Fruit fly (Drosophila melanogaster): ENCODE measurements around the gene kmg.

kmg gene

DNA sequence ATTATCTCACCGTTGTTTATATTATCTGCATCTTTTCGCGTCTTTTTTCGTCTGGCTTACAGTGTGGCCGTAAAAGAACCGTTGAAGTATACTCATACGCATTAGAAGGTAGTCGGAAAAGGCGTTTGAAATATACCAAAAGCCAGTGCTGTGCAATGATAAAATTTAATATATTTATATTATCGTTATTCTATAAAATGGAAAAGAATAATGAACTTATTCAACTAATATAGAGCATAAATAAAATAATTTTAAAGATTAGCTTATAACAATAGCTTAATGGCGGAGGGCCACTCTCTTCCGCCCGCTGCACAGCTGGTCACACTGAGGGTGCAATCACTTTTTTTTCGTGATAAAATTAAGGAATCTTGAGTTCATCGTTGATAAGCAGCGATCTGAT is 31.6 kb downstream of the kmg start, which contains the start of the genes CG16974 and Edem2 (continued):
- TF ChIP-seq CG17612 (GFP tag; IDR thresholded peaks at IDR 0.05) (no peak), Ets97D (GFP tag; optimal IDR thresholded peaks at IDR 0.05) (peak; percentile 56), CG9797 (GFP tag; optimal IDR thresholded peaks at IDR 0.05) (peak; percentile 96), CG12155 (GFP tag; optimal IDR thresholded peaks at IDR 0.05) (peak; percentile 84), CG13123 (GFP tag; optimal IDR thresholded peaks at IDR 0.05) (peak; percentile 64), CG4854 (GFP tag; optimal IDR thresholded peaks at IDR 0.05) (peak; percentile 6), CG11093 (GFP tag; IDR thresholded peaks at IDR 0.05) (peak; percentile 65; the same call in 2 of the 3 replicates), fd96Cb (tag; optimal IDR thresholded peaks at IDR 0.05) (peak; percentile 57), CG32532 (GFP tag; IDR thresholded peaks at IDR 0.05) (peak; percentile 71), MESR4 (GFP tag; optimal IDR thresholded peaks at IDR 0.05) (peak; percentile 71), al (GFP tag; IDR thresholded peaks at IDR 0.05) (peak; percentile 61; the same call in 1 of the 2 replicates), Lim3 (GFP tag; IDR thresholded peaks at IDR 0.05) (no peak), gcm (GFP tag; optimal IDR thresholded peaks at IDR 0.05) (no peak), CG14050 (GFP tag; IDR thresholded peaks at IDR 0.05) (peak; percentile 44; the same call in 2 of the 3 replicates), CG8359 (GFP tag; optimal IDR thresholded peaks at IDR 0.05; ENCODE audit: borderline replicate concordance) (no peak), CG6683 (GFP tag; optimal IDR thresholded peaks at IDR 0.05) (peak; percentile 25), CG7357 (GFP tag; IDR thresholded peaks at IDR 0.05) (peak; percentile 46; the same call in 1 of the 3 replicates), CG14014 (GFP tag; IDR thresholded peaks at IDR 0.05) (peak; percentile 72), odd (GFP tag; optimal IDR thresholded peaks at IDR 0.05) (no peak), ken (GFP tag; IDR thresholded peaks at IDR 0.05) (peak; percentile 79), Scr (GFP tag; IDR thresholded peaks at IDR 0.05; ENCODE audit: partially characterized antibody) (peak; percentile 32), scrt (GFP tag; optimal IDR thresholded peaks at IDR 0.05) (no peak), HmgD (GFP tag; optimal IDR thresholded peaks at IDR 0.05) (no peak), Med (GFP tag) (peak; percentile 89), CG15601 (tag; optimal IDR thresholded peaks at IDR 0.05) (no peak), HLH54F (GFP tag; optimal IDR thresholded peaks at IDR 0.05) (peak; percentile 12), CG1233 (GFP tag; optimal IDR thresholded peaks at IDR 0.05) (peak; percentile 50), CG8388 (GFP tag; optimal IDR thresholded peaks at IDR 0.05) (no peak), btn (GFP tag; optimal IDR thresholded peaks at IDR 0.05) (no peak), ash1 (GFP tag; optimal IDR thresholded peaks at IDR 0.05) (no peak), Ptx1 (GFP tag; IDR thresholded peaks at IDR 0.05) (peak; percentile 88), CG3847 (GFP tag; IDR thresholded peaks at IDR 0.05) (peak; percentile 84), rib (GFP tag; IDR thresholded peaks at IDR 0.05) (peak; percentile 65), pros (GFP tag; optimal IDR thresholded peaks at IDR 0.05) (no peak), HLH4C (GFP tag; IDR thresholded peaks at IDR 0.05; ENCODE audit: partially characterized antibody) (no peak), Asciz (GFP tag; optimal IDR thresholded peaks at IDR 0.05) (no peak), Dfd (GFP tag; optimal IDR thresholded peaks at IDR 0.05) (no peak), ssp (GFP tag; IDR thresholded peaks at IDR 0.05) (peak; percentile 67), da (GFP tag; optimal IDR thresholded peaks at IDR 0.05) (no peak), wor (GFP tag; IDR thresholded peaks at IDR 0.05) (peak; percentile 20; the same call in 1 of the 2 replicates), Aef1 (GFP tag; IDR thresholded peaks at IDR 0.05) (peak; percentile 70), danr (GFP tag; IDR thresholded peaks at IDR 0.05) (peak; percentile 21; the same call in 1 of the 2 replicates), unpg (GFP tag; optimal IDR thresholded peaks at IDR 0.05) (no peak), salm (tag; optimal IDR thresholded peaks at IDR 0.05) (peak; percentile 46), trh (GFP tag; optimal IDR thresholded peaks at IDR 0.05) (peak; percentile 4), ap (GFP tag; IDR thresholded peaks at IDR 0.05) (peak; percentile 63), CG12219 (GFP tag; optimal IDR thresholded peaks at IDR 0.05) (no peak), Gug (GFP tag; IDR thresholded peaks at IDR 0.05) (peak; percentile 84), cato (GFP tag; optimal IDR thresholded peaks at IDR 0.05; ENCODE audit: borderline replicate concordance) (peak; percentile 26), Lpt (GFP tag; optimal IDR thresholded peaks at IDR 0.05) (no peak), CG9215 (GFP tag; IDR thresholded peaks at IDR 0.05) (peak; percentile 70), ham (GFP tag; IDR thresholded peaks at IDR 0.05) (no peak)

All from whole organism, embryonic.